Worm (Caenorhabditis elegans): ENCODE measurements around the gene F13B12.7.

The F13B12.7 gene

ce11 chrIV:10482585-10482984 is 39.0 kb downstream of the F13B12.7 start:
- TF ChIP-seq ztf-7 (tag; optimal IDR thresholded peaks at IDR 0.05) (no peak), ces-1 (GFP tag; optimal IDR thresholded peaks at IDR 0.05) (no peak), lin-13 (GFP tag; optimal IDR thresholded peaks at IDR 0.05) (no peak), daf-16 (GFP tag; optimal IDR thresholded peaks at IDR 0.05) (no peak), daf-16 (tag; optimal IDR thresholded peaks at IDR 0.05) (peak; percentile 47), madf-5 (GFP tag; IDR thresholded peaks at IDR 0.05) (no peak), hlh-30 (tag; optimal IDR thresholded peaks at IDR 0.05; ENCODE audit: insufficient read depth) (peak; percentile 22), dve-1 (tag; optimal IDR thresholded peaks at IDR 0.05; ENCODE audit: insufficient read depth) (no peak), nhr-25 (tag; optimal IDR thresholded peaks at IDR 0.05; ENCODE audit: borderline replicate concordance, insufficient read depth) (no peak), pqm-1 (tag; optimal IDR thresholded peaks at IDR 0.05) (peak; percentile 26), mdt-29 (GFP tag; IDR thresholded peaks at IDR 0.05) (no peak), gei-8 (GFP tag; optimal IDR thresholded peaks at IDR 0.05) (no peak), fkh-10 (GFP tag; optimal IDR thresholded peaks at IDR 0.05) (no peak), dmd-6 (GFP tag; IDR thresholded peaks at IDR 0.05) (0 out of 2 replicates have a peak, but pooled peaks have one; percentile 9), dpl-1 (GFP tag; optimal IDR thresholded peaks at IDR 0.05) (no peak), unc-130 (GFP tag; optimal IDR thresholded peaks at IDR 0.05) (no peak), zfp-2 (tag; optimal IDR thresholded peaks at IDR 0.05) (no peak), ctbp-1 (GFP tag; IDR thresholded peaks at IDR 0.05) (no peak), skn-1 (tag; optimal IDR thresholded peaks at IDR 0.05) (no peak), F26F4.8 (GFP tag; conservative IDR thresholded peaks at IDR 0.05) (no peak), mdl-1 (tag; optimal IDR thresholded peaks at IDR 0.05) (peak in 1 of 2 experiments; percentile 7), nhr-28 (tag; optimal IDR thresholded peaks at IDR 0.05) (peak; percentile 26), dmd-8 (GFP tag; IDR thresholded peaks at IDR 0.05) (no peak), F37D6.2 (tag; optimal IDR thresholded peaks at IDR 0.05) (no peak), nhr-237 (tag; optimal IDR thresholded peaks at IDR 0.05) (no peak)

ce11 chrIV:10483607-10484117 is 40.1 kb downstream of the F13B12.7 start, which contains the start of the genes F01D4.5 and ced-5:
F01D4.5 (minus strand) TSS chrIV:10483657.
ced-5 (plus strand) TSS chrIV:10484110.
- TF ChIP-seq nhr-102 (tag; optimal IDR thresholded peaks at IDR 0.05) (peak; percentile 73), set-16 (GFP tag; IDR thresholded peaks at IDR 0.05) (no peak), madf-5 (GFP tag; IDR thresholded peaks at IDR 0.05) (no peak), ceh-32 (tag; optimal IDR thresholded peaks at IDR 0.05; ENCODE audit: poor library complexity) (no peak), hlh-11 (tag; optimal IDR thresholded peaks at IDR 0.05) (peak; percentile 60), daf-19 (GFP tag; conservative IDR thresholded peaks at IDR 0.05) (0 out of 2 replicates have a peak, but pooled peaks have one; percentile 33), lin-38 (GFP tag; IDR thresholded peaks at IDR 0.05) (peak; percentile 62), dpl-1 (GFP tag; optimal IDR thresholded peaks at IDR 0.05) (peak; percentile 85), T20F7.1 (GFP tag; optimal IDR thresholded peaks at IDR 0.05) (peak; percentile 73), ZK337.2 (GFP tag; IDR thresholded peaks at IDR 0.05) (peak; percentile 94), nhr-6 (tag; optimal IDR thresholded peaks at IDR 0.05) (peak; percentile 88), lim-7 (GFP tag; IDR thresholded peaks at IDR 0.05) (no peak), dve-1 (tag; optimal IDR thresholded peaks at IDR 0.05; ENCODE audit: insufficient read depth) (peak; percentile 89), vab-7 (GFP tag; IDR thresholded peaks at IDR 0.05) (no peak), lir-3 (tag; optimal IDR thresholded peaks at IDR 0.05) (peak; percentile 20), D1046.2 (GFP tag; IDR thresholded peaks at IDR 0.05) (no peak), nhr-28 (tag; optimal IDR thresholded peaks at IDR 0.05) (peak; percentile 36), Y75B8A.6 (GFP tag; IDR thresholded peaks at IDR 0.05) (no peak), R02D3.7 (tag; optimal IDR thresholded peaks at IDR 0.05) (no peak), nhr-48 (tag; optimal IDR thresholded peaks at IDR 0.05) (peak; percentile 32), aha-1 (tag) (no peak), zfp-3 (GFP tag; conservative IDR thresholded peaks at IDR 0.05) (no peak), daf-8 (GFP tag; IDR thresholded peaks at IDR 0.05) (no peak), hif-1 (tag; optimal IDR thresholded peaks at IDR 0.05) (peak in 1 of 2 experiments; percentile 90), mxl-3 (GFP tag; optimal IDR thresholded peaks at IDR 0.05) (peak; percentile 30), lin-15B (tag; optimal IDR thresholded peaks at IDR 0.05) (no peak), fkh-10 (GFP tag; optimal IDR thresholded peaks at IDR 0.05) (peak; percentile 0), Y48G9A.11 (GFP tag; IDR thresholded peaks at IDR 0.05) (0 out of 2 replicates have a peak, but pooled peaks have one; percentile 40), lsy-2 (tag; optimal IDR thresholded peaks at IDR 0.05) (peak in 1 of 2 experiments; percentile 89), rbr-2 (tag; optimal IDR thresholded peaks at IDR 0.05) (peak; percentile 55)

Data from whole organism, L4 larva.